Fruit fly (Drosophila melanogaster): ENCODE results near the gene Ugalt.

DNA sequence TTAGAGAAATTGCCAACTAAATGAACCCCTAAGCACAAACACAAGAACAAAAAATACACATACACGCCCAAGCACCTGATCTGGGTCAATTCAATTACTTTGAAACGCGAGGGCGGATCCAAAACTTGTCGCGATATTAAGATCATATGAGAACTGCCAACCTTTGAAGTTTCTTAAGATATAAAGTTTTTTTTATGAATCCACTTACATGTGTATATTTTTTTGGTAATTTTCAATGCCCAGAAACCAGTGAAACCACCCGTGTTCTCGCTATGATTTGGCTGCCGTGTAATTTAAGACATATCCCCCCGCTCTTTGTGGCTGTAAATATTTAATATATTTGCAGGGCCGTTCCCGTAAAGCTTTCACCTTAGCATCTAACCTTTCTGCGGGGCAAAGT is 46.0 kb upstream of the Ugalt start:
- TF ChIP-seq CTCF (optimal IDR thresholded peaks at IDR 0.05) = no peak
- TF ChIP-seq CG8478 (optimal IDR thresholded peaks at IDR 0.05) = no peak

Data from S2 (cell line).